Fruit fly (Drosophila melanogaster) whole organism, embryonic: ENCODE data around the gene MICU3.

Experiments used
- Atf6 ChIP-seq: fragments of 200-800 bp; sonication (Bioruptor generic); IDR thresholded peaks from 2 replicates; pipeline ENCODE4 v1.3.6; 2022; ENCODE audit warnings: missing biosample characterization, missing genetic modification characterization
- Awh ChIP-seq: fragments of 200-800 bp; sonication (Bioruptor generic); IDR thresholded peaks from 2 replicates; pipeline ENCODE4, ENCODE4 v1.3.6; 2022; ENCODE audit warnings: missing biosample characterization, missing genetic modification characterization
- CG10321 ChIP-seq: fragments of 200-800 bp; sonication (Bioruptor generic); IDR thresholded peaks from 2 replicates; pipeline ENCODE4 v1.3.6; 2022; ENCODE audit warnings: missing biosample characterization, missing genetic modification characterization
- CG10462 ChIP-seq: fragments of 200-800 bp; sonication (Bioruptor generic); optimal IDR thresholded peaks from 2 replicates; lab custom pipeline; 2016; ENCODE audit warnings: missing biosample characterization, missing genetic modification characterization
- CG11398 ChIP-seq: fragments of 200-800 bp; sonication (Bioruptor generic); optimal IDR thresholded peaks from 2 replicates; lab custom pipeline; 2016; ENCODE audit warnings: missing biosample characterization, missing genetic modification characterization
- CG12104 ChIP-seq: fragments of 200-800 bp; sonication (Bioruptor generic); optimal IDR thresholded peaks from 3 replicates; lab custom pipeline; 2016; ENCODE audit warnings: missing biosample characterization, missing genetic modification characterization
- CG14014 ChIP-seq: fragments of 200-800 bp; sonication (Bioruptor generic); IDR thresholded peaks from 2 replicates; pipeline ENCODE4 v1.3.6; 2022; ENCODE audit warnings: missing biosample characterization, missing genetic modification characterization
- CG1647 ChIP-seq: fragments of 200-800 bp; sonication (Bioruptor generic); optimal IDR thresholded peaks from 3 replicates; lab custom pipeline; 2016; ENCODE audit warnings: missing biosample characterization, missing genetic modification characterization
- CG16863 ChIP-seq: fragments of 200-800 bp; sonication (Bioruptor generic); optimal IDR thresholded peaks from 3 replicates; lab custom pipeline; 2016; ENCODE audit warnings: missing biosample characterization, missing genetic modification characterization
- CG17359 ChIP-seq: fragments of 200-800 bp; sonication (Bioruptor generic); optimal IDR thresholded peaks from 3 replicates; lab custom pipeline; 2018; ENCODE audit warnings: missing biosample characterization, mild to moderate bottlenecking, missing genetic modification characterization, moderate library complexity
- CG17612 ChIP-seq: fragments of 200-800 bp; sonication (Bioruptor generic); IDR thresholded peaks from 2 replicates; pipeline ENCODE4 v1.3.6; 2022; ENCODE audit warnings: missing biosample characterization, missing genetic modification characterization
- CG17802 ChIP-seq: fragments of 200-800 bp; sonication (Bioruptor generic); optimal IDR thresholded peaks from 2 replicates; lab custom pipeline; 2018; ENCODE audit warnings: missing biosample characterization, mild to moderate bottlenecking, missing genetic modification characterization, moderate library complexity
- CG30403 ChIP-seq: fragments of 200-800 bp; sonication (Bioruptor generic); optimal IDR thresholded peaks from 3 replicates; lab custom pipeline; 2016; ENCODE audit warnings: missing biosample characterization, missing genetic modification characterization
- CG4328 ChIP-seq: fragments of 200-800 bp; sonication (Bioruptor generic); optimal IDR thresholded peaks from 3 replicates; lab custom pipeline; 2017; ENCODE audit warnings: missing biosample characterization, missing genetic modification reagents, missing genetic modification characterization
- CG8281 ChIP-seq: fragments of 200-800 bp; sonication (Bioruptor generic); optimal IDR thresholded peaks from 2 replicates; lab custom pipeline; 2018; ENCODE audit warnings: missing biosample characterization, mild to moderate bottlenecking, missing genetic modification characterization, moderate library complexity
- CG8359 ChIP-seq: fragments of 200-800 bp; sonication (Bioruptor generic); optimal IDR thresholded peaks from 2 replicates; lab custom pipeline; 2017; ENCODE audit warnings: missing biosample characterization, mild to moderate bottlenecking, missing genetic modification characterization, borderline replicate concordance
- CG8765 ChIP-seq: fragments of 200-800 bp; sonication (Bioruptor generic); IDR thresholded peaks from 2 replicates; pipeline ENCODE4 v1.3.6; 2022; ENCODE audit warnings: missing biosample characterization, missing genetic modification characterization
- CG9215 ChIP-seq: fragments of 200-800 bp; sonication (Bioruptor generic); IDR thresholded peaks from 2 replicates; pipeline ENCODE4 v1.3.6; 2022; ENCODE audit warnings: missing biosample characterization, missing genetic modification characterization
- CG9797 ChIP-seq: fragments of 200-800 bp; sonication (Bioruptor generic); optimal IDR thresholded peaks from 3 replicates; lab custom pipeline; 2018; ENCODE audit warnings: missing biosample characterization, mild to moderate bottlenecking, missing genetic modification characterization
- CG9932 ChIP-seq: fragments of 200-800 bp; sonication (Bioruptor generic); IDR thresholded peaks from 2 replicates; pipeline ENCODE4 v1.3.6; 2022; ENCODE audit warnings: missing biosample characterization, missing genetic modification characterization
- HHEX ChIP-seq: fragments of 200-800 bp; sonication (Bioruptor generic); optimal IDR thresholded peaks from 3 replicates; lab custom pipeline; 2017; ENCODE audit warnings: missing biosample characterization, mild to moderate bottlenecking, missing genetic modification characterization, missing genetic modification reagents
- Hr3 ChIP-seq: fragments of 200-800 bp; sonication (Bioruptor generic); optimal IDR thresholded peaks from 3 replicates; lab custom pipeline; 2016; ENCODE audit warnings: missing biosample characterization, missing genetic modification characterization
- Med ChIP-seq: fragments of 200-800 bp; sonication (Bioruptor generic); peaks from one replicate; lab custom pipeline; 2016; ENCODE audit warnings: missing biosample characterization, missing genetic modification characterization, mild to moderate bottlenecking, inconsistent platforms, moderate library complexity
- Scr ChIP-seq: fragments of 200-800 bp; sonication (Bioruptor generic); IDR thresholded peaks from 2 replicates; pipeline ENCODE4 v1.3.6; 2022; ENCODE audit warnings: missing biosample characterization, missing genetic modification characterization; ENCODE audit not compliant: partially characterized antibody
- Stat92E ChIP-seq, 3 experiments: fragments of >200 bp in 2 of 3; fragments of 200-800 bp in 1 of 3; sonication (Bioruptor generic) in 1 of 3; optimal IDR thresholded peaks; 2 replicates each; lab custom pipeline; 2017 to 2019; ENCODE audit warnings: missing biosample characterization in 3 of 3, missing genetic modification characterization in 3 of 3, mild to moderate bottlenecking in 1 of 3, moderate library complexity in 1 of 3
- Tbp ChIP-seq: fragments of >200 bp; optimal IDR thresholded peaks from 2 replicates; lab custom pipeline; 2018; ENCODE audit warnings: missing biosample characterization, missing genetic modification characterization
- Trl ChIP-seq, 3 experiments: fragments of >200 bp in 2 of 3; fragments of 200-800 bp in 1 of 3; sonication (Bioruptor generic) in 1 of 3; optimal IDR thresholded peaks; 2 replicates in 1 of 3; 3 replicates in 2 of 3; lab custom pipeline; 2016 to 2017; ENCODE audit warnings: missing biosample characterization in 1 of 3, missing genetic modification characterization in 1 of 3
- ac ChIP-seq: fragments of 200-800 bp; sonication (Bioruptor generic); optimal IDR thresholded peaks from 3 replicates; lab custom pipeline; 2017; ENCODE audit warnings: missing biosample characterization, mild to moderate bottlenecking, missing genetic modification characterization
- ato ChIP-seq: fragments of 200-800 bp; sonication (Bioruptor generic); IDR thresholded peaks from 2 replicates; pipeline ENCODE4 v1.3.6; 2022; ENCODE audit warnings: missing biosample characterization, missing genetic modification characterization; ENCODE audit not compliant: partially characterized antibody
- caup ChIP-seq: fragments of 200-800 bp; sonication (Bioruptor generic); optimal IDR thresholded peaks from 3 replicates; lab custom pipeline; 2017; ENCODE audit warnings: missing biosample characterization, mild to moderate bottlenecking, missing genetic modification characterization, moderate library complexity; ENCODE audit not compliant: severe bottlenecking
- cg ChIP-seq: fragments of 200-800 bp; sonication (Bioruptor generic); optimal IDR thresholded peaks from 3 replicates; lab custom pipeline; 2019; ENCODE audit warnings: missing biosample characterization, mild to moderate bottlenecking, missing genetic modification characterization, moderate library complexity
- chm ChIP-seq: fragments of 200-800 bp; sonication (Bioruptor generic); IDR thresholded peaks from 2 replicates; pipeline ENCODE4 v1.3.6; 2022; ENCODE audit warnings: missing biosample characterization, missing genetic modification characterization
- croc ChIP-seq: fragments of 200-800 bp; sonication (Bioruptor generic); conservative IDR thresholded peaks from 3 replicates; pipeline ENCODE4 v1.3.6; 2022; ENCODE audit warnings: missing biosample characterization, missing genetic modification characterization
- crol ChIP-seq: fragments of 200-800 bp; sonication (Bioruptor generic); IDR thresholded peaks from 2 replicates; pipeline ENCODE4 v1.3.6; 2022; ENCODE audit warnings: missing biosample characterization, missing genetic modification characterization
- disco-r ChIP-seq: fragments of 200-800 bp; sonication (Bioruptor generic); optimal IDR thresholded peaks from 2 replicates; lab custom pipeline; 2016; ENCODE audit warnings: missing biosample characterization, missing genetic modification characterization
- ems ChIP-seq: fragments of 200-800 bp; sonication (Bioruptor generic); optimal IDR thresholded peaks from 3 replicates; lab custom pipeline; 2016; ENCODE audit warnings: missing biosample characterization, missing genetic modification characterization
- h ChIP-seq: fragments of >200 bp; optimal IDR thresholded peaks from 2 replicates; lab custom pipeline; 2017
- hth ChIP-seq: fragments of >200 bp; optimal IDR thresholded peaks from 2 replicates; lab custom pipeline; 2017; ENCODE audit warnings: inconsistent platforms
- jigr1 ChIP-seq: fragments of 200-800 bp; sonication (Bioruptor generic); IDR thresholded peaks from 3 replicates; pipeline ENCODE4 v1.3.6; 2022; ENCODE audit warnings: missing biosample characterization, missing genetic modification characterization
- kni ChIP-seq: fragments of 200-800 bp; sonication (Bioruptor generic); optimal IDR thresholded peaks from 3 replicates; lab custom pipeline; 2017; ENCODE audit warnings: mild to moderate bottlenecking, missing biosample characterization, missing genetic modification reagents, missing genetic modification characterization
- lov ChIP-seq, 2 experiments: fragments of 200-800 bp in 1 of 2; fragments of >200 bp in 1 of 2; sonication (Bioruptor generic) in 1 of 2; IDR thresholded peaks in 1 of 2; optimal IDR thresholded peaks in 1 of 2; 2 replicates in 1 of 2; 3 replicates in 1 of 2; pipeline versions ENCODE4 v1.3.6 to Lab custom; 2017 to 2022; ENCODE audit warnings: missing biosample characterization in 1 of 2, missing genetic modification characterization in 1 of 2
- mam ChIP-seq: fragments of 200-800 bp; sonication (Bioruptor generic); optimal IDR thresholded peaks from 3 replicates; lab custom pipeline; 2016; ENCODE audit warnings: missing biosample characterization, missing genetic modification characterization
- pan ChIP-seq, 4 experiments: fragments of >200 bp in 3 of 4; fragments of 200-800 bp in 1 of 4; sonication (Bioruptor generic) in 1 of 4; optimal IDR thresholded peaks in 3 of 4; IDR thresholded peaks in 1 of 4; 2 replicates each; pipeline versions ENCODE4 v1.3.6 to Lab custom; 2017 to 2022; ENCODE audit warnings: missing biosample characterization in 2 of 4, missing genetic modification characterization in 2 of 4, mixed read lengths in 1 of 4
- pnt ChIP-seq: fragments of 200-800 bp; sonication (Bioruptor generic); optimal IDR thresholded peaks from 3 replicates; lab custom pipeline; 2016; ENCODE audit warnings: missing biosample characterization, missing genetic modification characterization
- ro ChIP-seq: fragments of 200-800 bp; sonication (Bioruptor generic); IDR thresholded peaks from 2 replicates; pipeline ENCODE4 v1.3.6; 2022; ENCODE audit warnings: missing biosample characterization, missing genetic modification characterization
- sens-2 ChIP-seq: fragments of 200-800 bp; sonication (Bioruptor generic); IDR thresholded peaks from 2 replicates; pipeline ENCODE4 v1.3.6; 2022; ENCODE audit warnings: missing biosample characterization, missing genetic modification characterization
- sna ChIP-seq: fragments of 200-800 bp; sonication (Bioruptor generic); IDR thresholded peaks from 2 replicates; pipeline ENCODE4 v1.3.6; 2022; ENCODE audit warnings: missing biosample characterization, missing genetic modification characterization; ENCODE audit not compliant: partially characterized antibody
- stwl ChIP-seq: fragments of 200-800 bp; sonication (Bioruptor generic); optimal IDR thresholded peaks from 3 replicates; lab custom pipeline; 2018; ENCODE audit warnings: missing biosample characterization, mild to moderate bottlenecking, missing genetic modification characterization, moderate library complexity

Gene MICU3

dm6 chr3R:19846870-19847590 lies at the start of gene MICU3 (continued):
- TF ChIP-seq caup (peak; percentile 50), Scr (GFP tag; lab: Robert Waterston, UW) (peak; percentile 80), CG8359 (GFP tag; lab: Kevin White, UChicago) (no peak), Tbp (GFP tag; lab: Kevin White, UChicago) (no peak), CG30403 (GFP tag; lab: Kevin White, UChicago) (peak; percentile 78), CG12104 (peak; percentile 44), CG1647 (GFP tag; lab: Kevin White, UChicago) (peak; percentile 33), CG9932 (GFP tag; lab: Robert Waterston, UW) (peak; percentile 86), cg (GFP tag; lab: Kevin White, UChicago) (no peak), Stat92E (GFP tag; optimal IDR thresholded peaks at IDR 0.05; lab: Kevin White, UChicago) (no peak), CG4328 (no peak), ems (GFP tag; lab: Kevin White, UChicago) (peak; percentile 47), CG17612 (GFP tag; lab: Robert Waterston, UW) (no peak), CG8281 (tag; lab: Kevin White, UChicago) (peak; percentile 16), disco-r (peak; percentile 6), chm (GFP tag; lab: Robert Waterston, UW) (peak; percentile 71; the same call in 1 of the 2 replicates), sna (GFP tag; lab: Robert Waterston, UW) (peak; percentile 59), sens-2 (GFP tag; lab: Robert Waterston, UW) (no peak), pan (optimal IDR thresholded peaks at IDR 0.05; lab: Kevin White, UChicago) (no peak), pan (GFP tag; optimal IDR thresholded peaks at IDR 0.05 in 1 of 2, IDR thresholded peaks at IDR 0.05 in 1 of 2) (peak in 1 of 2 experiments; percentile 72), CG10462 (GFP tag; lab: Kevin White, UChicago) (peak; percentile 5), h (lab: Kevin White, UChicago) (no peak), CG14014 (peak; percentile 65), CG11398 (GFP tag; lab: Kevin White, UChicago) (no peak), CG9215 (peak; percentile 68; the same call in 1 of the 2 replicates), mam (GFP tag; lab: Kevin White, UChicago) (peak; percentile 82), CG9797 (no peak), stwl (tag; lab: Kevin White, UChicago) (peak; percentile 47), Awh (no peak), lov (optimal IDR thresholded peaks at IDR 0.05; lab: Kevin White, UChicago) (no peak), lov (GFP tag; IDR thresholded peaks at IDR 0.05; lab: Robert Waterston, UW) (no peak), crol (GFP tag; lab: Robert Waterston, UW) (no peak), CG10321 (GFP tag; lab: Robert Waterston, UW) (no peak), Trl (optimal IDR thresholded peaks at IDR 0.05; lab: Kevin White, UChicago) (no peak), Trl (GFP tag; optimal IDR thresholded peaks at IDR 0.05; lab: Kevin White, UChicago) (peak; percentile 57), Med (GFP tag; lab: Kevin White, UChicago) (peak; percentile 96), pnt (peak; percentile 40), Hr3 (GFP tag; lab: Kevin White, UChicago) (peak; percentile 75), Atf6 (GFP tag; lab: Robert Waterston, UW) (no peak), kni (GFP tag; lab: Kevin White, UChicago) (no peak), hth (lab: Kevin White, UChicago) (no peak), HHEX (peak; percentile 18), ato (GFP tag; lab: Robert Waterston, UW) (no peak), ac (GFP tag; lab: Kevin White, UChicago) (no peak), croc (GFP tag; lab: Robert Waterston, UW) (peak; percentile 17; the same call in 1 of the 3 replicates), ro (no peak), CG17802 (tag; lab: Kevin White, UChicago) (peak; percentile 36), CG8765 (GFP tag; lab: Robert Waterston, UW) (peak; percentile 9; the same call in 1 of the 2 replicates), CG16863 (GFP tag; lab: Kevin White, UChicago) (peak; percentile 41), CG17359 (tag; lab: Kevin White, UChicago) (peak; percentile 55), jigr1 (GFP tag; lab: Robert Waterston, UW) (no peak)
